Worm (Caenorhabditis elegans) whole organism, midembryonic: ENCODE data around the gene swt-1.

Experiments used
- T22C8.4 ChIP-seq: fragments of 200-800 bp; sonication (Bioruptor generic); IDR thresholded peaks from 2 replicates; pipeline ENCODE4 v1.3.6; 2022; ENCODE audit warnings: missing genetic modification characterization, missing compliant biosample characterization
- cog-1 ChIP-seq: sonication (generic microtip); optimal IDR thresholded peaks from 2 replicates; lab custom pipeline; 2016; ENCODE audit warnings: missing genetic modification characterization, missing compliant biosample characterization
- ref-1 ChIP-seq: fragments of 200-800 bp; sonication (Bioruptor generic); conservative IDR thresholded peaks from 2 replicates; pipeline ENCODE4 v1.3.6; 2022; ENCODE audit warnings: missing genetic modification reagents, missing genetic modification characterization, missing compliant biosample characterization
- ztf-23 ChIP-seq: fragments of 200-800 bp; sonication (Bioruptor generic); IDR thresholded peaks from 2 replicates; pipeline ENCODE4 v1.3.6; 2022; ENCODE audit warnings: missing genetic modification reagents, missing genetic modification characterization, missing compliant biosample characterization

ce11 chrIV:305101-305500 is 2.2 kb upstream of the swt-1 start:
- TF ChIP-seq cog-1 (tag; lab: Kevin White, UChicago), result no peak
- TF ChIP-seq ref-1 (GFP tag; lab: Robert Waterston, UW), result no peak
- no peak for TF ChIP-seq T22C8.4 (GFP tag; lab: Robert Waterston, UW)
- TF ChIP-seq ztf-23, result no peak
